Fruit fly (Drosophila melanogaster): ENCODE measurements around the gene TM9SF2.
A peak's percentile ranks its signal among the peaks of the same experiment; 100 is the strongest.

Gene TM9SF2

dm6 chr2L:20758188-20758846, 24.2 kb upstream of the TM9SF2 start:
- peak; percentile 25 for TF ChIP-seq CG18599 (GFP tag; optimal IDR thresholded peaks at IDR 0.05)
- TF ChIP-seq exex (tag; optimal IDR thresholded peaks at IDR 0.05): no peak
- no peak for TF ChIP-seq CG13894 (tag; optimal IDR thresholded peaks at IDR 0.05)
- no peak for TF ChIP-seq cato (GFP tag; optimal IDR thresholded peaks at IDR 0.05; ENCODE audit: borderline replicate concordance)
- no peak for TF ChIP-seq aop (GFP tag; IDR thresholded peaks at IDR 0.05)
- TF ChIP-seq CG11560 (tag; IDR thresholded peaks at IDR 0.05): no peak
- TF ChIP-seq Dp (GFP tag; optimal IDR thresholded peaks at IDR 0.05): peak; percentile 4
- TF ChIP-seq ase (GFP tag; IDR thresholded peaks at IDR 0.05): no peak
- TF ChIP-seq shn (GFP tag; optimal IDR thresholded peaks at IDR 0.05): no peak
- TF ChIP-seq CG1024 (GFP tag; IDR thresholded peaks at IDR 0.05): 0 out of 2 replicates have a peak, but pooled peaks have one; percentile 17
- TF ChIP-seq gt (GFP tag; IDR thresholded peaks at IDR 0.05): no peak
- no peak for TF ChIP-seq CG31224 (GFP tag; IDR thresholded peaks at IDR 0.05)
- peak; percentile 66 for TF ChIP-seq gro (GFP tag; optimal IDR thresholded peaks at IDR 0.05)
- TF ChIP-seq bcd (GFP tag; optimal IDR thresholded peaks at IDR 0.05): no peak
- TF ChIP-seq vfl (GFP tag; optimal IDR thresholded peaks at IDR 0.05): no peak
- no peak for TF ChIP-seq CG2875 (GFP tag; optimal IDR thresholded peaks at IDR 0.05)
- TF ChIP-seq CG13624 (GFP tag; optimal IDR thresholded peaks at IDR 0.05): no peak
- no peak for TF ChIP-seq fd3F (GFP tag; optimal IDR thresholded peaks at IDR 0.05)
- TF ChIP-seq dimm (GFP tag; IDR thresholded peaks at IDR 0.05): no peak
- no peak for TF ChIP-seq HLH54F (GFP tag; optimal IDR thresholded peaks at IDR 0.05)
- no peak for TF ChIP-seq gsb-n (tag; optimal IDR thresholded peaks at IDR 0.05)
- TF ChIP-seq klu (GFP tag; IDR thresholded peaks at IDR 0.05): no peak
- TF ChIP-seq B-H1 (GFP tag; IDR thresholded peaks at IDR 0.05): no peak; the same call in 2 of the 3 replicates
- no peak for TF ChIP-seq CG17829 (tag; optimal IDR thresholded peaks at IDR 0.05)
- no peak for TF ChIP-seq CG12236 (GFP tag; optimal IDR thresholded peaks at IDR 0.05)
- no peak for TF ChIP-seq CG7928 (GFP tag; optimal IDR thresholded peaks at IDR 0.05)
- no peak for TF ChIP-seq CG4424 (GFP tag; optimal IDR thresholded peaks at IDR 0.05)
- peak; percentile 71 for TF ChIP-seq Blimp-1 (GFP tag; optimal IDR thresholded peaks at IDR 0.05)
- peak; percentile 10 for TF ChIP-seq PHDP (tag; optimal IDR thresholded peaks at IDR 0.05)
- no peak for TF ChIP-seq CG17328 (GFP tag; IDR thresholded peaks at IDR 0.05)
- no peak for TF ChIP-seq ranshi (GFP tag; IDR thresholded peaks at IDR 0.05)
- TF ChIP-seq fu2 (GFP tag; optimal IDR thresholded peaks at IDR 0.05): no peak
- no peak for TF ChIP-seq CG11723 (GFP tag; optimal IDR thresholded peaks at IDR 0.05)
- no peak for TF ChIP-seq CG18764 (GFP tag; optimal IDR thresholded peaks at IDR 0.05)
- TF ChIP-seq CG30403 (GFP tag; optimal IDR thresholded peaks at IDR 0.05): no peak
- no peak for TF ChIP-seq slp2 (GFP tag; optimal IDR thresholded peaks at IDR 0.05)
- no peak for TF ChIP-seq E2f1 (GFP tag; IDR thresholded peaks at IDR 0.05)
- TF ChIP-seq CG31388 (GFP tag; optimal IDR thresholded peaks at IDR 0.05): no peak
- no peak for TF ChIP-seq tap (tag; optimal IDR thresholded peaks at IDR 0.05)
- TF ChIP-seq CG10366 (GFP tag; IDR thresholded peaks at IDR 0.05): 0 out of 2 replicates have a peak, but pooled peaks have one; percentile 10
- TF ChIP-seq Eip74EF (GFP tag; optimal IDR thresholded peaks at IDR 0.05): no peak
- peak in 1 of 2 experiments; percentile 31 for TF ChIP-seq Trl (optimal IDR thresholded peaks at IDR 0.05)
- no peak for TF ChIP-seq Trl (GFP tag; optimal IDR thresholded peaks at IDR 0.05)
- no peak for TF ChIP-seq CG2889 (GFP tag; IDR thresholded peaks at IDR 0.05)
- no peak for TF ChIP-seq hb (GFP tag; IDR thresholded peaks at IDR 0.05; ENCODE audit: partially characterized antibody)
- no peak for TF ChIP-seq CG12391 (tag; optimal IDR thresholded peaks at IDR 0.05)
- no peak for TF ChIP-seq rib (GFP tag; IDR thresholded peaks at IDR 0.05)
- TF ChIP-seq Nf-YB (GFP tag; optimal IDR thresholded peaks at IDR 0.05): no peak
- TF ChIP-seq Gug (GFP tag; IDR thresholded peaks at IDR 0.05): no peak
- TF ChIP-seq ewg (GFP tag; optimal IDR thresholded peaks at IDR 0.05): no peak
- no peak for TF ChIP-seq Deaf1 (tag; optimal IDR thresholded peaks at IDR 0.05)
